Worm (Caenorhabditis elegans) whole organism, dauer: Measurements from ENCODE around the gene C16C10.8.

Source experiments
- unc-62 ChIP-seq: sonication (generic microtip); optimal IDR thresholded peaks from 2 replicates; lab custom pipeline; 2017; ENCODE audit warnings: missing biosample characterization, missing genetic modification reagents, missing genetic modification characterization

The C16C10.8 gene

DNA sequence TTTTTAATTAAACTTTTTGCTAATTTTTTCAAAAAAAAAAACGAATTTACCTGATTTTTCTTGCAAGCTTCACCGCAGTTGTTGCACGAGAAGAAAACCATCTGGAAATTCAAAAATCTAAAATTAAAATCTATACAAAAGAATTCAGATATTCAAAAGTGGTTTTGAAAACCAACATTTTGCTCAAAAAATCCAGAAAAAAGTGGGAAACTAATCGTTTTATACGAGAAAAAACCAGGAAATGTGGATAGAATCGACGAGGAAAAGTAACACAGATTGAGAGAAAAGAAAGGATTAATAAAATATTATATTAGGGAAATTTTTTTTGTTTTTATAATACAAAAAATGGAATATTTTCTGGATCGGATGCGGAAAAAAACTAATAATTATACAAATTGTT, at the start of gene C16C10.8:
C16C10.8 (minus strand) TSS at position 101 of the 400 bp plus-strand sequence.
- TF ChIP-seq unc-62 (GFP tag; lab: Kevin White, UChicago): no peak

ce11 chrIII:4210661-4211060, 46.7 kb upstream of the C16C10.8 start:
- no peak for TF ChIP-seq unc-62 (GFP tag; lab: Kevin White, UChicago)

DNA sequence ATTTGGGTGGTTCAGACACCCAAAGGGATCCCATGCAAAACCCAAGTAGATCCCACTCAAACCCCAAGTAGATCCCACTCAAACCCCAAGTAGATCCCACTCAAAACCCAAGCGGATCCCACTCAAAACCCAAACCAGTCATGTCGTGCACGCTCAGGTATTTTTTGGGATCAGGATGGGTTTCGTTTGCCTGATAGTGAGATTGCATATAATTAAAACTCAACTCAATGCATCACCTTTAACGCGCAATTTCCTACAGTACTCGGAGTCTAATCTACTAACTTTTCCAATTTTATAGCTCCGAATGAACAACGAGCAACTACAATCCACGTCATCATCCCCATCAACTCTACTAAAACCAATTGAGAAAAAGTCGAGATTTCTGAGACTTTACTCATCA, 45.2 kb upstream of the C16C10.8 start, which contains the start of gene phlp-2:
phlp-2 (plus strand) TSS at position 301 of the 400 bp plus-strand sequence.
- no peak for TF ChIP-seq unc-62 (GFP tag; lab: Kevin White, UChicago)

- no peak for TF ChIP-seq unc-62 (GFP tag; lab: Kevin White, UChicago)
Observed at ce11 chrIII:4208210-4208609, 44.2 kb upstream of the C16C10.8 start.

ce11 chrIII:4205751-4206327, 41.9 kb upstream of the C16C10.8 start, which contains the start of gene R74.8:
Gene R74.8, plus strand, starts transcription at chrIII:4206277.
- TF ChIP-seq unc-62 (GFP tag; lab: Kevin White, UChicago): no peak

DNA sequence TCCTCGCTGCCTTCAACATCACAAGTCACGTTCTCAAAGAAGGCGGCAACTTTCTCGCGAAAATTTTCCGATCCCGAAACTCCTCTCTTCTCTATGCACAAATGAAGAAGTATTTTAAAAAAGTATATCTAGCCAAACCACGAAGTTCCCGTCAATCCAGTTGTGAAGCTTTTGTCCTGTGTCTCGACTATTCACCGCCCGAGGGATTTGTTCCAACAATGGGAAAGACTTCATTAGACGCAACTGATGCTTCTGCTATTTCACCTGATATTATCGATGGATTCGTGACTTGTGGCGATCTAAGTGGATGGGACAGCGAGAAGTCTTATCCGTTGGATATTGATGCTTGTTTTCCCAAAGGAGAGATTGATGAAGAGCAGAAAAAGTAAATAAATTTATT, 41.0 kb upstream of the C16C10.8 start:
- TF ChIP-seq unc-62 (GFP tag; lab: Kevin White, UChicago): no peak

- no peak for TF ChIP-seq unc-62 (GFP tag; lab: Kevin White, UChicago)
Observed at ce11 chrIII:4204072-4204471, 40.1 kb upstream of the C16C10.8 start, which contains the start of the genes pelo-1 and R74.7. Gene pelo-1, minus strand, starts transcription at chrIII:4204222. Gene R74.7, plus strand, starts transcription at chrIII:4204429.

ce11 chrIII:4196988-4197384, 33.0 kb upstream of the C16C10.8 start, which contains the start of gene asd-1:
Gene asd-1, plus strand, starts transcription at chrIII:4197285.
- TF ChIP-seq unc-62 (GFP tag; lab: Kevin White, UChicago): no peak

ce11 chrIII:4196301-4196987, 32.5 kb upstream of the C16C10.8 start:
- no peak for TF ChIP-seq unc-62 (GFP tag; lab: Kevin White, UChicago)

DNA sequence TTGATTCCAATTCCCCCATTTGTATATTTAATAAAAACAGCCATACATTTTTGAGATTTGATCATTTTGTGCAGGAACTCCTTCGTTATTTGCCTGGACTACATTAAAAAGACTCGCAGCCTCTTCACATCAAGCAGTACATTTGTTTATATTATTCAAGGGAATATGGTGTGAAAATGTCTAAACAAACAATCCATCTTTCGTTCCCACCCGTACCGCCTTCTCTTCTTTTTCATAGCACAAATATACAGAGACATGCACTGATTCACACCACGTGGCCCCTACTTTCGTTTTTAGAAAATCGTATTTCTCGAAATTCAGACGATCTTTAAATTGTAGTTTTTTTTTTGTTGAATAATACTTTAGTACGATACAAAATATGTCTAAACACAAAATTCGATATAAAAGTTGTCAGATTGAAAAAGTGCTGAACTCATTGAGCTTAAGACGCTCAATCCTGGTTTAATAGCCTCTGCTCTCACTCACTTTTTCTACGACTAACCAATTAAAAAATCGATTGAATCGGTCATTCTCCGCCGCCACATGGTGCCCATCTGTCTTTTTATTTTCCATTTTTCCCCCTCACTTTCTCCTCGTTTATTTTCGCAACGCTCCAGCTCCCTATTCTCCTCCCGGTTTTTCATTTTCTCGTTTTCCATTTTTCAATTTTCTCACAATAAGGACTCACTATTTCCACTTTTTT, 31.5 kb upstream of the C16C10.8 start:
- TF ChIP-seq unc-62 (GFP tag; lab: Kevin White, UChicago): no peak

DNA sequence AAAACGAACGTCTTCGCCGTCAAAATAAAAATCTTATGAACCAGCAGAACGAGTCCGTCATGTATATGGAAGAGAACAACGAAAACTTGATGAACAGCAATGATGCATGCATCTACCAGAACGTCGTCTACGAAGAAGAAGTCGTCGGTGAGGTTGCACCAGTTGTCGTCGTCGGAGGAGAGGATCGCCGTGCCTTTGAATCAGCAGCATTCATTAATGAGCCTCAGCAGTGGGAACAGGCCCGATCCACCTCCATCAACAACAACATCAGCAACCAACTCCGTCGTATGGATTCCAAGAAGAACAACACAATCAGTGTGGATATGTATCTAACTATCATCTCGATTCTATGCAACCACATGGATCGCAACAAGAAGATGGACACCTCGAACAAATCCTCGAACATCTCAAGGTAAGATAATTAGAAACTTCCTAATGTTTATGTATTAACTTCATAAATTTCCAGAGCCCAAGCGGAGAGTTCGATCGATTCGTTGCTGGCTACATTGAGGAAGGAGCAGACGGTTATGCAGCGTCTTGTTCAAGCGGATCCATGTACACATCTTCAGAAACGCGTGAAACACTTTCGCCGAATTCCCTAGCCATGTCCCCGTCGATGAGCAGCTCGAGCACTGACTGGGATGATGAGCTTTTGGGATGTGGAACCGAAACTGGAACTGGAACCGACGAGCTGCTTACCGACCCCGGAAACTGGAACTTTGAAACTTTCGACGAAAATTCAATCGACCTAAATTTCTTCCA, 30.6 kb upstream of the C16C10.8 start:
- TF ChIP-seq unc-62 (GFP tag; lab: Kevin White, UChicago): no peak

ce11 chrIII:4193659-4194103, 29.7 kb upstream of the C16C10.8 start, which contains the start of gene xbp-1:
Gene xbp-1, plus strand, starts transcription at chrIII:4193809.
- TF ChIP-seq unc-62 (GFP tag; lab: Kevin White, UChicago): no peak

DNA sequence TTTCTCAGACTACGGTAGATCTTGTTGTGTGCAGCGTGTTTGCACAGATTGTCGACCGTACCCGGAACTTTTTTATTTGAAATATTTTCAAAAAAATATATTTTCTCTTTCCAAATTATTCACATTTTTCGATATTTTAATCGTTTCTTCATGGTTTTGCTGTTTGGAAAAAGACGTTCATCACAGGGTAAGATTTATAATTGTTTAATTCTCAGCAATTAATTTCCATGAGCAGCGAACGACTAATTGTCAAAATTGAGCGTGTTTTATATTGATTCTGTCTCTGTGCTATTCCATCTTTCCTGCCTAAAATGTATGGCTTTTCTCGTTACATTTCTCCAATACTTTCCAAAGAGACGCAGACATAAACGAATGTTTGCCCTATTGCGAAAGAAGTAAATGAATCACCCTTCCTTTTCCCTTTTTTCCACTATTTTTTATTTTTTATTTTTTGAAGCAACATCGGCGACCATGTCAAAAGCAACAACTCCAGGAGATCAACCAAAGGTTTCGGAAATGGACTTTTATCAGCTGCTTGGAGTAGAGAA, 27.2 kb upstream of the C16C10.8 start, which contains the start of gene dnj-16:
dnj-16 (plus strand) TSS at position 51 of the 548 bp plus-strand sequence.
- TF ChIP-seq unc-62 (GFP tag; lab: Kevin White, UChicago): no peak

- no peak for TF ChIP-seq unc-62 (GFP tag; lab: Kevin White, UChicago)
Observed at ce11 chrIII:4190241-4190640, 26.3 kb upstream of the C16C10.8 start, which contains the start of gene spp-28. Gene spp-28, minus strand, starts transcription at chrIII:4190341.

- TF ChIP-seq unc-62 (GFP tag; lab: Kevin White, UChicago): no peak
Observed at ce11 chrIII:4189602-4190001, 25.6 kb upstream of the C16C10.8 start.
